Worm (Caenorhabditis elegans): ENCODE measurements around the gene F36H5.14.
"Not testable (repeated sequence)": the region's sequence is repeated elsewhere in the genome, so short reads cannot be mapped to it uniquely, and the experiment has no call there.

The F36H5.14 gene

ce11 chrII:1761564-1761963 is 13.8 kb upstream of the F36H5.14 start, which contains the start of gene F36H5.4:
F36H5.4 (plus strand) TSS chrII:1761864.
- TF ChIP-seq madf-2 (tag; optimal IDR thresholded peaks at IDR 0.05) (no peak), ceh-48 (tag; optimal IDR thresholded peaks at IDR 0.05) (no peak), ceh-14 (tag; optimal IDR thresholded peaks at IDR 0.05) (no peak), mec-3 (tag; optimal IDR thresholded peaks at IDR 0.05; ENCODE audit: borderline replicate concordance) (no peak), C08G9.2 (tag; optimal IDR thresholded peaks at IDR 0.05) (no peak), hlh-8 (tag; optimal IDR thresholded peaks at IDR 0.05) (no peak), fkh-6 (tag; optimal IDR thresholded peaks at IDR 0.05) (no peak), tbx-7 (tag; optimal IDR thresholded peaks at IDR 0.05) (no peak), unc-42 (tag; optimal IDR thresholded peaks at IDR 0.05) (no peak), C38D4.7 (GFP tag; optimal IDR thresholded peaks at IDR 0.05) (no peak), hlh-30 (tag; optimal IDR thresholded peaks at IDR 0.05; ENCODE audit: insufficient read depth) (no peak), gmeb-2 (tag; optimal IDR thresholded peaks at IDR 0.05) (no peak), ceh-19 (GFP tag; optimal IDR thresholded peaks at IDR 0.05) (no peak), ama-1 (optimal IDR thresholded peaks at IDR 0.05) (no peak), ceh-24 (tag; optimal IDR thresholded peaks at IDR 0.05) (no peak), F13H6.1 (tag; optimal IDR thresholded peaks at IDR 0.05) (no peak)

- TF ChIP-seq ceh-24 (tag; optimal IDR thresholded peaks at IDR 0.05) (no peak), ref-2 (tag; optimal IDR thresholded peaks at IDR 0.05) (no peak), Y22D7AL.16 (tag; optimal IDR thresholded peaks at IDR 0.05) (no peak), unc-86 (tag; optimal IDR thresholded peaks at IDR 0.05) (no peak), madf-2 (tag; optimal IDR thresholded peaks at IDR 0.05) (no peak), fkh-6 (tag; optimal IDR thresholded peaks at IDR 0.05) (no peak), unc-3 (GFP tag; conservative IDR thresholded peaks at IDR 0.05) (no peak), unc-3 (tag; optimal IDR thresholded peaks at IDR 0.05) (no peak), ceh-31 (tag; optimal IDR thresholded peaks at IDR 0.05) (no peak), pag-3 (tag; optimal IDR thresholded peaks at IDR 0.05; ENCODE audit: borderline replicate concordance) (no peak), npax-4 (tag; optimal IDR thresholded peaks at IDR 0.05) (no peak), gmeb-2 (tag; optimal IDR thresholded peaks at IDR 0.05) (no peak), ahr-1 (tag; optimal IDR thresholded peaks at IDR 0.05) (no peak), ceh-6 (GFP tag; optimal IDR thresholded peaks at IDR 0.05) (no peak), F13H6.1 (tag; optimal IDR thresholded peaks at IDR 0.05) (no peak), ceh-2 (tag; optimal IDR thresholded peaks at IDR 0.05) (no peak)
Observed at ce11 chrII:1763072-1763471, 12.3 kb upstream of the F36H5.14 start, which contains the start of gene math-28. math-28 (plus strand) TSS chrII:1763372.

ce11 chrII:1766715-1767114 is 8.6 kb upstream of the F36H5.14 start:
- TF ChIP-seq fkh-6 (tag; optimal IDR thresholded peaks at IDR 0.05) (no peak), hlh-30 (tag; optimal IDR thresholded peaks at IDR 0.05; ENCODE audit: insufficient read depth) (no peak), ceh-9 (tag; optimal IDR thresholded peaks at IDR 0.05) (no peak), sdc-2 (tag; optimal IDR thresholded peaks at IDR 0.05) (no peak), elt-4 (tag; optimal IDR thresholded peaks at IDR 0.05) (no peak), unc-86 (tag; optimal IDR thresholded peaks at IDR 0.05) (no peak), ceh-48 (tag; optimal IDR thresholded peaks at IDR 0.05) (no peak), pag-3 (tag; optimal IDR thresholded peaks at IDR 0.05; ENCODE audit: borderline replicate concordance) (no peak), fax-1 (tag; optimal IDR thresholded peaks at IDR 0.05) (no peak), ref-2 (tag; optimal IDR thresholded peaks at IDR 0.05) (no peak), dmd-4 (tag; optimal IDR thresholded peaks at IDR 0.05; ENCODE audit: borderline replicate concordance) (no peak)

ce11 chrII:1771347-1771746 is 4.0 kb upstream of the F36H5.14 start, which contains the start of gene math-26:
math-26 (plus strand) TSS chrII:1771647.
- not testable (repeated sequence) for TF ChIP-seq tbx-7 (tag; optimal IDR thresholded peaks at IDR 0.05); unc-3 (GFP tag; conservative IDR thresholded peaks at IDR 0.05); unc-3 (tag; optimal IDR thresholded peaks at IDR 0.05); syd-9 (tag; optimal IDR thresholded peaks at IDR 0.05)

ce11 chrII:1771785-1772184 is 3.5 kb upstream of the F36H5.14 start, which contains the start of gene math-3:
math-3 (plus strand) TSS chrII:1772085.
- TF ChIP-seq K02D7.2 (tag; optimal IDR thresholded peaks at IDR 0.05) (no peak), madf-2 (tag; optimal IDR thresholded peaks at IDR 0.05) (no peak), zip-5 (tag; optimal IDR thresholded peaks at IDR 0.05) (no peak), pag-3 (tag; optimal IDR thresholded peaks at IDR 0.05; ENCODE audit: borderline replicate concordance) (no peak), T23F11.4 (GFP tag; optimal IDR thresholded peaks at IDR 0.05) (no peak), nhr-232 (tag; optimal IDR thresholded peaks at IDR 0.05) (no peak), hlh-15 (tag; optimal IDR thresholded peaks at IDR 0.05) (no peak), eyg-1 (tag; optimal IDR thresholded peaks at IDR 0.05) (no peak), elt-2 (tag; optimal IDR thresholded peaks at IDR 0.05) (no peak), hlh-6 (tag; optimal IDR thresholded peaks at IDR 0.05) (no peak), ceh-45 (GFP tag; IDR thresholded peaks at IDR 0.05) (no peak), fkh-6 (tag; optimal IDR thresholded peaks at IDR 0.05) (no peak), ceh-31 (tag; optimal IDR thresholded peaks at IDR 0.05) (no peak), mec-3 (tag; optimal IDR thresholded peaks at IDR 0.05; ENCODE audit: borderline replicate concordance) (no peak), lim-6 (tag; optimal IDR thresholded peaks at IDR 0.05) (no peak), sox-4 (tag; optimal IDR thresholded peaks at IDR 0.05) (no peak), ztf-16 (tag; optimal IDR thresholded peaks at IDR 0.05) (no peak)

Measured in whole organism, late embryonic.